Fruit fly (Drosophila melanogaster) whole organism, embryonic: ENCODE data around the gene CG9682.
A peak's percentile ranks its signal among the peaks of the same experiment; 100 is the strongest.

Source experiments
- Blimp-1 ChIP-seq: fragments of 200-800 bp; sonication (Bioruptor generic); optimal IDR thresholded peaks from 3 replicates; lab custom pipeline; 2018; ENCODE audit warnings: missing biosample characterization, missing genetic modification characterization, mild to moderate bottlenecking, moderate library complexity, missing genetic modification reagents
- CG10147 ChIP-seq: fragments of 200-800 bp; sonication (Bioruptor generic); optimal IDR thresholded peaks from 2 replicates; lab custom pipeline; 2019; ENCODE audit warnings: missing biosample characterization, mild to moderate bottlenecking, missing genetic modification characterization, moderate library complexity
- CG10654 ChIP-seq: fragments of 200-800 bp; sonication (Bioruptor generic); optimal IDR thresholded peaks from 2 replicates; lab custom pipeline; 2016; ENCODE audit warnings: missing biosample characterization, missing genetic modification characterization
- CG12219 ChIP-seq: fragments of 200-800 bp; sonication (Bioruptor generic); optimal IDR thresholded peaks from 3 replicates; lab custom pipeline; 2018; ENCODE audit warnings: missing biosample characterization, mild to moderate bottlenecking, missing genetic modification characterization
- CG13287 ChIP-seq: fragments of 200-800 bp; sonication (Bioruptor generic); IDR thresholded peaks from 2 replicates; pipeline ENCODE4 v1.3.6; 2022; ENCODE audit warnings: missing biosample characterization, missing genetic modification characterization; ENCODE audit not compliant: partially characterized antibody
- CG14667 ChIP-seq: fragments of 200-800 bp; sonication (Bioruptor generic); IDR thresholded peaks from 2 replicates; pipeline ENCODE4 v1.3.6; 2022; ENCODE audit warnings: missing biosample characterization, missing genetic modification characterization
- CG17912 ChIP-seq: fragments of 200-800 bp; sonication (Bioruptor generic); optimal IDR thresholded peaks from 2 replicates; lab custom pipeline; 2018; ENCODE audit warnings: missing biosample characterization, mild to moderate bottlenecking, missing genetic modification characterization
- CG1832 ChIP-seq: fragments of 200-800 bp; sonication (Bioruptor generic); optimal IDR thresholded peaks from 2 replicates; lab custom pipeline; 2017; ENCODE audit warnings: missing biosample characterization, mild to moderate bottlenecking, missing genetic modification characterization, inconsistent platforms
- CG3065 ChIP-seq: fragments of 200-800 bp; sonication (Bioruptor generic); optimal IDR thresholded peaks from 2 replicates; lab custom pipeline; 2016; ENCODE audit warnings: missing biosample characterization, missing genetic modification characterization
- CG5245 ChIP-seq: fragments of 200-800 bp; sonication (Bioruptor generic); optimal IDR thresholded peaks from 3 replicates; lab custom pipeline; 2016; ENCODE audit warnings: missing biosample characterization, missing genetic modification characterization
- CG8478 ChIP-seq: fragments of >200 bp; optimal IDR thresholded peaks from 2 replicates; lab custom pipeline; 2018
- CG9215 ChIP-seq: fragments of 200-800 bp; sonication (Bioruptor generic); IDR thresholded peaks from 2 replicates; pipeline ENCODE4 v1.3.6; 2022; ENCODE audit warnings: missing biosample characterization, missing genetic modification characterization
- CrebB ChIP-seq: fragments of 200-800 bp; sonication (Bioruptor generic); optimal IDR thresholded peaks from 3 replicates; lab custom pipeline; 2018; ENCODE audit warnings: missing biosample characterization, mild to moderate bottlenecking, missing genetic modification characterization
- Dfd ChIP-seq, 2 experiments: fragments of >200 bp; optimal IDR thresholded peaks; 2 replicates each; lab custom pipeline; 2017; ENCODE audit warnings: missing biosample characterization in 2 of 2, missing genetic modification characterization in 2 of 2
- Dll ChIP-seq: fragments of 200-800 bp; sonication (Bioruptor generic); IDR thresholded peaks from 4 replicates; pipeline ENCODE4 v1.3.6; 2022; ENCODE audit warnings: missing biosample characterization, missing genetic modification characterization; ENCODE audit not compliant: partially characterized antibody
- Eip74EF ChIP-seq, 2 experiments: fragments of 200-800 bp in 1 of 2; fragments of >200 bp in 1 of 2; sonication (Bioruptor generic) in 1 of 2; optimal IDR thresholded peaks; 2 replicates each; lab custom pipeline; 2017 to 2019; ENCODE audit warnings: missing biosample characterization in 2 of 2, missing genetic modification characterization in 2 of 2, mild to moderate bottlenecking in 1 of 2, moderate library complexity in 1 of 2
- Hand ChIP-seq: fragments of 200-800 bp; sonication (Bioruptor generic); optimal IDR thresholded peaks from 2 replicates; lab custom pipeline; 2017; ENCODE audit warnings: mild to moderate bottlenecking, missing biosample characterization, missing genetic modification reagents, missing genetic modification characterization
- Hey ChIP-seq: fragments of 200-800 bp; sonication (Bioruptor generic); optimal IDR thresholded peaks from 3 replicates; lab custom pipeline; 2018; ENCODE audit warnings: missing biosample characterization, mild to moderate bottlenecking, missing genetic modification characterization
- Hmr ChIP-seq: fragments of 200-800 bp; sonication (Bioruptor generic); optimal IDR thresholded peaks from 3 replicates; lab custom pipeline; 2017; ENCODE audit warnings: mild to moderate bottlenecking, missing biosample characterization, missing genetic modification reagents, missing genetic modification characterization
- Hr39 ChIP-seq: fragments of >200 bp; optimal IDR thresholded peaks from 2 replicates; lab custom pipeline; 2017
- Lhr ChIP-seq: fragments of 200-800 bp; sonication (Bioruptor generic); optimal IDR thresholded peaks from 3 replicates; lab custom pipeline; 2017; ENCODE audit warnings: mild to moderate bottlenecking, missing biosample characterization, missing genetic modification reagents, missing genetic modification characterization
- NC2α ChIP-seq: fragments of 200-800 bp; sonication (Bioruptor generic); optimal IDR thresholded peaks from 2 replicates; lab custom pipeline; 2016; ENCODE audit warnings: missing biosample characterization, missing genetic modification characterization
- Ptx1 ChIP-seq: fragments of 200-800 bp; sonication (Bioruptor generic); IDR thresholded peaks from 2 replicates; pipeline ENCODE4 v1.3.6; 2022; ENCODE audit warnings: missing biosample characterization, missing genetic modification characterization
- ac ChIP-seq: fragments of 200-800 bp; sonication (Bioruptor generic); optimal IDR thresholded peaks from 3 replicates; lab custom pipeline; 2017; ENCODE audit warnings: missing biosample characterization, mild to moderate bottlenecking, missing genetic modification characterization
- ase ChIP-seq: fragments of 200-800 bp; sonication (Bioruptor generic); IDR thresholded peaks from 3 replicates; pipeline ENCODE4 v1.3.6; 2022; ENCODE audit warnings: missing biosample characterization, missing genetic modification characterization
- cad ChIP-seq: fragments of >200 bp; optimal IDR thresholded peaks from 2 replicates; lab custom pipeline; 2017; ENCODE audit warnings: missing biosample characterization, missing genetic modification characterization
- chinmo ChIP-seq: fragments of 200-800 bp; sonication (Bioruptor generic); IDR thresholded peaks from 4 replicates; pipeline ENCODE4 v1.3.6; 2022; ENCODE audit warnings: missing biosample characterization, missing genetic modification characterization; ENCODE audit not compliant: partially characterized antibody
- ftz-f1 ChIP-seq: fragments of 200-800 bp; sonication (Bioruptor generic); optimal IDR thresholded peaks from 2 replicates; lab custom pipeline; 2016; ENCODE audit warnings: missing biosample characterization, missing genetic modification characterization
- klu ChIP-seq: fragments of 200-800 bp; sonication (Bioruptor generic); IDR thresholded peaks from 2 replicates; pipeline ENCODE4 v1.3.6; 2022; ENCODE audit warnings: missing biosample characterization, missing genetic modification characterization
- kni ChIP-seq: fragments of 200-800 bp; sonication (Bioruptor generic); optimal IDR thresholded peaks from 3 replicates; lab custom pipeline; 2017; ENCODE audit warnings: mild to moderate bottlenecking, missing biosample characterization, missing genetic modification reagents, missing genetic modification characterization
- lov ChIP-seq, 2 experiments: fragments of 200-800 bp in 1 of 2; fragments of >200 bp in 1 of 2; sonication (Bioruptor generic) in 1 of 2; IDR thresholded peaks in 1 of 2; optimal IDR thresholded peaks in 1 of 2; 2 replicates in 1 of 2; 3 replicates in 1 of 2; pipeline versions ENCODE4 v1.3.6 to Lab custom; 2017 to 2022; ENCODE audit warnings: missing biosample characterization in 1 of 2, missing genetic modification characterization in 1 of 2
- maf-S ChIP-seq: fragments of 200-800 bp; sonication (Bioruptor generic); optimal IDR thresholded peaks from 2 replicates; lab custom pipeline; 2016; ENCODE audit warnings: missing biosample characterization, missing genetic modification characterization
- nom ChIP-seq: fragments of 200-800 bp; sonication (Bioruptor generic); optimal IDR thresholded peaks from 2 replicates; lab custom pipeline; 2017; ENCODE audit warnings: missing biosample characterization, missing genetic modification characterization, mild to moderate bottlenecking, moderate library complexity, missing genetic modification reagents
- pan ChIP-seq, 4 experiments: fragments of >200 bp in 3 of 4; fragments of 200-800 bp in 1 of 4; sonication (Bioruptor generic) in 1 of 4; optimal IDR thresholded peaks in 3 of 4; IDR thresholded peaks in 1 of 4; 2 replicates each; pipeline versions ENCODE4 v1.3.6 to Lab custom; 2017 to 2022; ENCODE audit warnings: missing biosample characterization in 2 of 4, missing genetic modification characterization in 2 of 4, mixed read lengths in 1 of 4
- pita ChIP-seq: fragments of 200-800 bp; sonication (Bioruptor generic); optimal IDR thresholded peaks from 2 replicates; lab custom pipeline; 2017; ENCODE audit warnings: missing biosample characterization, mild to moderate bottlenecking, missing genetic modification characterization
- pros ChIP-seq: fragments of 200-800 bp; sonication (Bioruptor generic); optimal IDR thresholded peaks from 3 replicates; lab custom pipeline; 2019; ENCODE audit warnings: missing biosample characterization, mild to moderate bottlenecking, missing genetic modification characterization, moderate library complexity
- stc ChIP-seq: fragments of 200-800 bp; sonication (Bioruptor generic); IDR thresholded peaks from 2 replicates; pipeline ENCODE4 v1.3.6; 2022; ENCODE audit warnings: missing biosample characterization, missing genetic modification characterization

Gene CG9682

DNA sequence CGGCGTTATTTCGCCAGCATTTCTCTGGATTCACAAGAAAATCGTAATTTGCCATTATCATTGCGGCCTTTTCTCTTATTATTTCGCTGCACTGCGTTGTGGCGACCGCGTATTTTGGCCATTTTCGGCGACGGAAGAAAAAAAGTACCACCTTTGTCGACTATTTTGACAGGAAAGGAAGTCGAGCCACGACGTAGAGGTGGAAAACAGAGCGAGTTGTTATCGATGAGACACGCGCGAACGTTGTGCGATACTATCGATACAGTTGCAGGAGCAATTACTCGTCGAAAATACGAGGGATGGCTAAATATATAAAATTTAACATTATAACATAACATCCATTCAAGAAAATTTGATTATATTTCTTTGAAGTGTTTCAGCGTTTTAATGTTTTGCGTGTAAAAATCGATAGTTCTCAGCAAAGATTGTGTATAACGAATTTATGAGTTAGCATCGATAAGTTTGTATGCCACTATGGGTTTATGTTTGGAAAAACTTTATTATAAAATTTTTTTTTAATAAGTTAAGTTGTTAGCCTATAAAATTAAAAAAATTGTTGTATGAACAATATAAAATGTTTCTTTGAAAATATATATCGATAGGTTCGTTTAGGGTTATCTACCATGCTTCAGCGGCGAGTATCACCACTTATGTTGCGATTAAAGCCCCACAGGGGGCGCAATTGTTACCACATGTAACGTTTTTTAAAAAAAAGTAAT lies 41.8 kb upstream of the CG9682 start, which contains the start of gene RpS7 (continued):
- TF ChIP-seq Hand (GFP tag; lab: Kevin White, UChicago) (peak; percentile 69), CG10654 (GFP tag; lab: Kevin White, UChicago) (peak; percentile 55), Blimp-1 (GFP tag; lab: Kevin White, UChicago) (peak; percentile 14), CG3065 (no peak), CrebB (tag; lab: Kevin White, UChicago) (peak; percentile 84), CG9215 (GFP tag; lab: Robert Waterston, UW) (no peak), CG14667 (no peak), CG13287 (peak; percentile 97), Ptx1 (GFP tag; lab: Robert Waterston, UW) (peak; percentile 56), ftz-f1 (no peak), lov (optimal IDR thresholded peaks at IDR 0.05; lab: Kevin White, UChicago) (no peak), lov (GFP tag; IDR thresholded peaks at IDR 0.05; lab: Robert Waterston, UW) (peak; percentile 89), pros (GFP tag; lab: Kevin White, UChicago) (peak; percentile 33), klu (GFP tag; lab: Robert Waterston, UW) (no peak), cad (GFP tag; lab: Kevin White, UChicago) (no peak), nom (GFP tag; lab: Kevin White, UChicago) (peak; percentile 90), Hmr (GFP tag; lab: Kevin White, UChicago) (peak; percentile 85), Dfd (GFP tag; optimal IDR thresholded peaks at IDR 0.05; lab: Kevin White, UChicago) (no peak), pita (GFP tag; lab: Kevin White, UChicago) (no peak), CG10147 (GFP tag; lab: Kevin White, UChicago) (peak; percentile 49), CG17912 (peak; percentile 84), Lhr (GFP tag; lab: Kevin White, UChicago) (peak; percentile 51), ase (GFP tag; lab: Robert Waterston, UW) (peak; percentile 83), Dll (peak; percentile 99), CG1832 (no peak), CG5245 (GFP tag; lab: Kevin White, UChicago) (peak; percentile 35), Hr39 (lab: Kevin White, UChicago) (no peak), pan (optimal IDR thresholded peaks at IDR 0.05; lab: Kevin White, UChicago) (no peak), pan (GFP tag; optimal IDR thresholded peaks at IDR 0.05 in 1 of 2, IDR thresholded peaks at IDR 0.05 in 1 of 2) (peak in 1 of 2 experiments; percentile 80), CG8478 (lab: Kevin White, UChicago) (no peak), Hey (peak; percentile 74)

DNA sequence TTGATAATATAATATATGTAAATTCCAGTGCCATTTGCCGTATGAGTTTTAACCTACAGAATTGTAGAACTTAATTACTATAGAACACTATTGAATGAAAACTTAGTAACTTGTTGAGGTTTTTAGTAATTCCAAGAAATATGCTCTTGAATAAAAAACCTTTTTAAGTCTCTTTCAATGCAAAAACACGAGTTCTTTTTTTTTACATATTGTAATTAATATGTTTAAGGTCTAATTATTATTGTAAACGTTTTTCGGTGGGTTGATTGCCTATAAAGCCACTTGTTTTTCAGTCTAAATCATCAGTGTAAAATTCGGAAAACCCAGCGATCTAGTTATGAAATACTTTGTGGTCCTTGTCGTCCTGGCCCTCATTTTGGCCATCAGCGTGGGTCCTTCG lies 41.1 kb upstream of the CG9682 start, which contains the start of gene Anp:
Gene Anp (plus strand): TSS at position 301 of the 400 bp plus-strand sequence.
- no peak for TF ChIP-seq CG1832
- no peak for TF ChIP-seq ac (GFP tag; lab: Kevin White, UChicago)
- no peak for TF ChIP-seq Eip74EF (GFP tag; optimal IDR thresholded peaks at IDR 0.05; lab: Kevin White, UChicago)
- TF ChIP-seq maf-S (GFP tag; lab: Kevin White, UChicago), result no peak
- TF ChIP-seq NC2α (GFP tag; lab: Kevin White, UChicago), result no peak
- TF ChIP-seq kni (GFP tag; lab: Kevin White, UChicago), result no peak
- TF ChIP-seq stc (GFP tag; lab: Robert Waterston, UW), result no peak

DNA sequence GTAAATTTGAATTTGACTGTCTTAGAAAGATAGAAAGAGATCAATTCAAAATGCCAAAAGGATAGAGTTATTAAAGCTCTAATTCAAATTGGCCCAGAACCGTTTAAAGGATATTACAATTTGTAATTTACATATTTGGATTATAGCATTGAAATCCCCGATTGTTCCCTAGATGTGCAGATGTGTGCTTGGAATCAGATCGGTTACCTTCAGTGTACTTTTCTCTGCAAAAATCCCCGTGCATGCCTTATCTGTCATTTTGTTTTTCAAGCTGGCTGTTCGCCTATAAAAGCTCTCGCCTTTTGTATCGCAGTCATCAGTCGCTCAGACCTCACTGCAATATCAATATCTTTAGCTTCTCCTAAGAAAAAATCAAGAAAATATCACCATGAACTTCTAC lies 40.2 kb upstream of the CG9682 start, which contains the start of gene CecA1:
Gene CecA1 (plus strand): TSS at position 315 of the 400 bp plus-strand sequence.
- TF ChIP-seq CG12219 (GFP tag; lab: Kevin White, UChicago), result no peak
- 0 out of 4 replicates have a peak, but pooled peaks have one; percentile 56 for TF ChIP-seq chinmo (GFP tag; lab: Robert Waterston, UW)
- TF ChIP-seq, all 482 proteins: peak for 1
